Worm (Caenorhabditis elegans) whole organism, midembryonic: ENCODE results near the gene T19D12.2.

ENCODE experiments used
- T22C8.4 ChIP-seq: fragments of 200-800 bp; sonication (Bioruptor generic); IDR thresholded peaks from 2 replicates; pipeline ENCODE4 v1.3.6; 2022; ENCODE audit warnings: missing genetic modification characterization, missing compliant biosample characterization
- cog-1 ChIP-seq: sonication (generic microtip); optimal IDR thresholded peaks from 2 replicates; lab custom pipeline; 2016; ENCODE audit warnings: missing genetic modification characterization, missing compliant biosample characterization
- flt-1 ChIP-seq: fragments of 200-800 bp; sonication (Bioruptor generic); IDR thresholded peaks from 2 replicates; pipeline ENCODE4 v1.3.6; 2022; ENCODE audit warnings: missing genetic modification characterization, missing compliant biosample characterization
- klf-2 ChIP-seq: fragments of 200-800 bp; sonication (Bioruptor generic); conservative IDR thresholded peaks from 2 replicates; pipeline ENCODE4 v1.3.6; 2022; ENCODE audit warnings: missing genetic modification reagents, missing genetic modification characterization, missing compliant biosample characterization
- med-1 ChIP-seq: sonication (generic microtip); optimal IDR thresholded peaks from 2 replicates; lab custom pipeline; 2017; ENCODE audit warnings: missing genetic modification characterization, mild to moderate bottlenecking, missing compliant biosample characterization, antibody characterized with exemption, missing genetic modification reagents; ENCODE audit not compliant: insufficient read depth
- ref-1 ChIP-seq: fragments of 200-800 bp; sonication (Bioruptor generic); conservative IDR thresholded peaks from 2 replicates; pipeline ENCODE4 v1.3.6; 2022; ENCODE audit warnings: missing genetic modification reagents, missing genetic modification characterization, missing compliant biosample characterization
- tab-1 ChIP-seq: fragments of 200-800 bp; sonication (Bioruptor generic); IDR thresholded peaks from 2 replicates; pipeline ENCODE4 v1.3.6; 2022; ENCODE audit warnings: missing genetic modification characterization, missing compliant biosample characterization
- ztf-23 ChIP-seq: fragments of 200-800 bp; sonication (Bioruptor generic); IDR thresholded peaks from 2 replicates; pipeline ENCODE4 v1.3.6; 2022; ENCODE audit warnings: missing genetic modification reagents, missing genetic modification characterization, missing compliant biosample characterization
- ztf-29 ChIP-seq: fragments of 200-800 bp; sonication (Bioruptor generic); IDR thresholded peaks from 2 replicates; pipeline ENCODE4 v1.3.6; 2022; ENCODE audit warnings: missing genetic modification reagents, missing genetic modification characterization, missing compliant biosample characterization

ce11 chrII:6649026-6649425 is 12.1 kb upstream of the T19D12.2 start, which contains the start of gene oig-8:
- TF ChIP-seq ztf-23 (GFP tag; lab: Robert Waterston, UW) (no peak), tab-1 (no peak), ref-1 (GFP tag; lab: Robert Waterston, UW) (no peak), med-1 (GFP tag; lab: Kevin White, UChicago) (no peak), T22C8.4 (GFP tag; lab: Robert Waterston, UW) (no peak), ztf-29 (GFP tag; lab: Robert Waterston, UW) (no peak), flt-1 (no peak), cog-1 (tag; lab: Kevin White, UChicago) (no peak), klf-2 (GFP tag; lab: Robert Waterston, UW) (no peak)
